Worm (Caenorhabditis elegans) whole organism, mixed stage, embryonic: ENCODE measurements around the gene col-89.

Experiments
- ces-1 ChIP-seq: fragments of 150-350 bp; optimal IDR thresholded peaks from 2 replicates; lab custom pipeline; 2014; ENCODE audit warnings: missing biosample characterization, missing genetic modification reagents, missing genetic modification characterization
- ham-2 ChIP-seq: fragments of 200-800 bp; sonication (Bioruptor generic); optimal IDR thresholded peaks from 2 replicates; lab custom pipeline; 2018; ENCODE audit warnings: mild to moderate bottlenecking, missing genetic modification characterization, missing compliant biosample characterization
- nhr-12 ChIP-seq: fragments of 150-350 bp; optimal IDR thresholded peaks from 2 replicates; lab custom pipeline; 2014; ENCODE audit warnings: missing biosample characterization, missing genetic modification characterization
- nhr-28 ChIP-seq: fragments of 150-350 bp; optimal IDR thresholded peaks from 2 replicates; lab custom pipeline; 2014; ENCODE audit warnings: missing biosample characterization, missing genetic modification characterization
- pha-4 ChIP-seq: fragments of 150-350 bp; optimal IDR thresholded peaks from 2 replicates; lab custom pipeline; 2018; ENCODE audit warnings: missing biosample characterization, missing genetic modification reagents, missing genetic modification characterization
- tbx-8 ChIP-seq: fragments of 200-800 bp; sonication (Bioruptor generic); optimal IDR thresholded peaks from 2 replicates; lab custom pipeline; 2018; ENCODE audit warnings: mild to moderate bottlenecking, missing genetic modification characterization, moderate library complexity, missing compliant biosample characterization
- unc-39 ChIP-seq: fragments of 150-350 bp; optimal IDR thresholded peaks from 2 replicates; lab custom pipeline; 2014; ENCODE audit warnings: missing biosample characterization, missing genetic modification characterization
- unc-62 ChIP-seq: fragments of 150-350 bp; optimal IDR thresholded peaks from 2 replicates; lab custom pipeline; 2014; ENCODE audit warnings: missing biosample characterization, missing genetic modification reagents, missing genetic modification characterization

DNA sequence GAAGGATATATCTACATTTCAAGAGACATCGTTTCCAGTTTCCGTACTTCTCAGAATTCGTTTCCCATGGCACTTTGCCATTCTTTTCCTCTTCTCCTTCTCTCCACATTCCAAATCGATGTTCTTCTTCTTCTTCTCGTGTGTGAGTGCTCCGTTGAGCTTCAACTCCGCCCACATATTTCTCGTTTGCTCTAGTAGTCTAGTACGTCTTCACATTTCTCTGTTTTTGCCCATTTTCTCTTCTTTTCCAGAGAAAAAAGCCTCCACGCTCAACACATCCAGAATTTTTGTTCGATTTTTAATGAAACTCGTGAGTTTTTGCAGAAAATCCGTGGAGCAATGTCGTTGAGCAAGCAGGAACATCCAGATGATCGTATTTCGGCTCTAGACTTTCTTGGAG lies 39.0 kb upstream of the col-89 start, which contains the start of gene T04A8.18:
- TF ChIP-seq ham-2 (GFP tag; lab: Kevin White, UChicago), result no peak
- no peak for TF ChIP-seq pha-4
- no peak for TF ChIP-seq tbx-8
- no peak for TF ChIP-seq nhr-28 (tag; lab: Kevin White, UChicago)
- no peak for TF ChIP-seq ces-1 (GFP tag; lab: Kevin White, UChicago)
- TF ChIP-seq unc-39 (tag; lab: Kevin White, UChicago), result no peak
- TF ChIP-seq unc-62 (GFP tag; lab: Kevin White, UChicago), result no peak
- no peak for TF ChIP-seq nhr-12
